Worm (Caenorhabditis elegans) whole organism, L3 larva: ENCODE measurements around the gene C08H9.18.
"Not testable (repeated sequence)": the region's sequence is repeated elsewhere in the genome, so short reads cannot be mapped to it uniquely, and the experiment has no call there.

Experiments
- R02D3.7 ChIP-seq: fragments of 150-350 bp; optimal IDR thresholded peaks from 2 replicates; lab custom pipeline; 2014; ENCODE audit warnings: missing biosample characterization, missing genetic modification characterization
- aly-2 ChIP-seq: fragments of 150-350 bp; optimal IDR thresholded peaks from 2 replicates; lab custom pipeline; 2014; ENCODE audit warnings: missing biosample characterization, missing genetic modification characterization
- ceh-16 ChIP-seq: sonication (generic microtip); optimal IDR thresholded peaks from 2 replicates; lab custom pipeline; 2017; ENCODE audit warnings: missing biosample characterization, missing genetic modification characterization
- ceh-9 ChIP-seq: sonication (generic microtip); optimal IDR thresholded peaks from 2 replicates; lab custom pipeline; 2018; ENCODE audit warnings: missing biosample characterization, missing genetic modification characterization
- egl-27 ChIP-seq: sonication (generic microtip); optimal IDR thresholded peaks from 4 replicates; lab custom pipeline; 2017; ENCODE audit warnings: missing biosample characterization, missing genetic modification reagents, missing genetic modification characterization
- egl-5 ChIP-seq: fragments of 150-350 bp; optimal IDR thresholded peaks from 2 replicates; lab custom pipeline; 2017; ENCODE audit warnings: missing biosample characterization, missing genetic modification reagents, missing genetic modification characterization, inconsistent platforms
- elt-1 ChIP-seq: fragments of 150-350 bp; optimal IDR thresholded peaks from 2 replicates; lab custom pipeline; 2014; ENCODE audit warnings: missing biosample characterization, missing genetic modification characterization
- fkh-10 ChIP-seq: sonication (generic microtip); optimal IDR thresholded peaks from 2 replicates; lab custom pipeline; 2017; ENCODE audit warnings: missing biosample characterization, missing genetic modification reagents, missing genetic modification characterization
- fkh-2 ChIP-seq: fragments of 150-350 bp; optimal IDR thresholded peaks from 2 replicates; lab custom pipeline; 2014; ENCODE audit warnings: missing biosample characterization, missing genetic modification reagents, missing genetic modification characterization
- hmg-11 ChIP-seq: sonication (generic microtip); optimal IDR thresholded peaks from 2 replicates; lab custom pipeline; 2016; ENCODE audit warnings: missing genetic modification characterization, missing compliant biosample characterization
- lin-15B ChIP-seq: fragments of 150-350 bp; optimal IDR thresholded peaks from 2 replicates; lab custom pipeline; 2014; ENCODE audit warnings: missing biosample characterization, missing genetic modification characterization
- lin-39 ChIP-seq: fragments of 150-350 bp; optimal IDR thresholded peaks from 2 replicates; lab custom pipeline; 2018; ENCODE audit warnings: missing biosample characterization, missing genetic modification reagents, missing genetic modification characterization
- lsy-12 ChIP-seq: sonication (generic microtip); optimal IDR thresholded peaks from 2 replicates; lab custom pipeline; 2016; ENCODE audit warnings: mild to moderate bottlenecking, missing genetic modification characterization, missing compliant biosample characterization
- mdl-1 ChIP-seq: fragments of 150-350 bp; optimal IDR thresholded peaks from 2 replicates; lab custom pipeline; 2014; ENCODE audit warnings: missing biosample characterization, missing genetic modification characterization
- mml-1 ChIP-seq: fragments of 150-350 bp; sonication (generic microtip); optimal IDR thresholded peaks from 3 replicates; lab custom pipeline; 2014; ENCODE audit warnings: missing biosample characterization, missing genetic modification characterization
- nfya-1 ChIP-seq: sonication (generic microtip); optimal IDR thresholded peaks from 2 replicates; lab custom pipeline; 2017; ENCODE audit warnings: missing genetic modification characterization, mild to moderate bottlenecking, missing compliant biosample characterization, antibody characterized with exemption, moderate library complexity; ENCODE audit not compliant: insufficient read depth
- nhr-12 ChIP-seq: fragments of 150-350 bp; optimal IDR thresholded peaks from 2 replicates; lab custom pipeline; 2014; ENCODE audit warnings: missing biosample characterization, missing genetic modification characterization
- nhr-28 ChIP-seq: fragments of 150-350 bp; optimal IDR thresholded peaks from 2 replicates; lab custom pipeline; 2014; ENCODE audit warnings: missing biosample characterization, missing genetic modification characterization
- nhr-43 ChIP-seq: sonication (generic microtip); optimal IDR thresholded peaks from 2 replicates; lab custom pipeline; 2016; ENCODE audit warnings: mild to moderate bottlenecking, missing genetic modification characterization, missing compliant biosample characterization; ENCODE audit not compliant: poor library complexity, severe bottlenecking
- nhr-76 ChIP-seq: fragments of 150-350 bp; sonication (generic microtip); optimal IDR thresholded peaks from 5 replicates; lab custom pipeline; 2014; ENCODE audit warnings: missing biosample characterization, missing genetic modification characterization
- nhr-77 ChIP-seq: fragments of 150-350 bp; optimal IDR thresholded peaks from 2 replicates; lab custom pipeline; 2014; ENCODE audit warnings: missing biosample characterization, missing genetic modification characterization
- pha-4 ChIP-seq: fragments of 150-350 bp; optimal IDR thresholded peaks from 2 replicates; lab custom pipeline; 2014; ENCODE audit warnings: missing biosample characterization, missing genetic modification reagents, missing genetic modification characterization
- snpc-4 ChIP-seq: fragments of 150-350 bp; optimal IDR thresholded peaks from 2 replicates; lab custom pipeline; 2014; ENCODE audit warnings: missing biosample characterization, missing genetic modification characterization
- unc-39 ChIP-seq: sonication (generic microtip); optimal IDR thresholded peaks from 4 replicates; lab custom pipeline; 2017; ENCODE audit warnings: missing biosample characterization, missing genetic modification characterization
- zag-1 ChIP-seq: fragments of 150-350 bp; optimal IDR thresholded peaks from 2 replicates; lab custom pipeline; 2014; ENCODE audit warnings: missing biosample characterization, missing genetic modification characterization
- ztf-11 ChIP-seq: fragments of 150-350 bp; optimal IDR thresholded peaks from 2 replicates; lab custom pipeline; 2014; ENCODE audit warnings: missing biosample characterization, missing genetic modification characterization
- ztf-4 ChIP-seq: fragments of 150-350 bp; optimal IDR thresholded peaks from 2 replicates; lab custom pipeline; 2014; ENCODE audit warnings: missing biosample characterization, missing genetic modification characterization

C08H9.18 gene

DNA sequence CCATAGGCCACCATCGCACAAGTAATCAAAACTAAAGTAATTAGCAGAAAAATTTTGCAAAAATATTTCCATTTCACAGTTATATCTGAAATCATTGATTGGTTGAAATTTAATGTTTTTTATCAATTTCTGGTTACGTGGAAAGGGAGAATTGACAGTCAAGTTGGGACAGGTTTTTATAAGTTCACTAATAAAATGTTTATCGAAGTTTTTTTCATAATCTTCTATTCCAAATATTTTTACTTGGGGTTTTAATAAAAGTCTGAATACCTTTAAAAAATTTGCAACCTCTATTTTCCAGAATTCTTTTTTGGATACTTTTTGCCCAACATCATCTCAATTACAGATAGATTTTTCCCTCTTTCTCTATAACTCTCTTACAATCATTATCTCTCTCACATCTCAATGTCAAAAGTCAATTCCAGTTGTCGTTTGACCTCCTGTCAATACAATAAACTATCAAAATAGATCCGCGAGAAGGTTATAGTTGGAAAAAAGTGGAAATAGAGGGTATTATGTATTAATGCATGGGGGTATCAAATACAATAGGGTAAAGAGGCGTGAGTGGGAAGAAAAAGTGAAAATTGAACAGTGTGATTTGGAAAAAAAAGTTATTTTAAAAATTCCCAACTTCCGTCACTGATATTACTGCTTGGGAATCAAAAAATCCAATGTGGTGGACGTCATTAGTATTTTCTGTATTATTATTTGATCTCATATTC lies 12.6 kb upstream of the C08H9.18 start, which contains the start of the genes chil-2 and ctsa-3.2:
TSS of gene chil-2 (minus strand) at position 101 of the 722 bp plus-strand sequence.
TSS of gene ctsa-3.2 (plus strand) at position 672 of the 722 bp plus-strand sequence.
- TF ChIP-seq nhr-76 (tag; lab: Kevin White, UChicago), result no peak
- no peak for TF ChIP-seq unc-39 (tag; lab: Kevin White, UChicago)
- TF ChIP-seq lin-15B (tag; lab: Kevin White, UChicago), result no peak
- TF ChIP-seq elt-1 (tag; lab: Kevin White, UChicago), result no peak
- TF ChIP-seq fkh-10 (GFP tag; lab: Kevin White, UChicago), result no peak
- no peak for TF ChIP-seq ztf-11 (tag; lab: Kevin White, UChicago)
- TF ChIP-seq mdl-1, result no peak
- no peak for TF ChIP-seq nhr-28 (tag; lab: Kevin White, UChicago)
- no peak for TF ChIP-seq nhr-43 (tag; lab: Kevin White, UChicago)

DNA sequence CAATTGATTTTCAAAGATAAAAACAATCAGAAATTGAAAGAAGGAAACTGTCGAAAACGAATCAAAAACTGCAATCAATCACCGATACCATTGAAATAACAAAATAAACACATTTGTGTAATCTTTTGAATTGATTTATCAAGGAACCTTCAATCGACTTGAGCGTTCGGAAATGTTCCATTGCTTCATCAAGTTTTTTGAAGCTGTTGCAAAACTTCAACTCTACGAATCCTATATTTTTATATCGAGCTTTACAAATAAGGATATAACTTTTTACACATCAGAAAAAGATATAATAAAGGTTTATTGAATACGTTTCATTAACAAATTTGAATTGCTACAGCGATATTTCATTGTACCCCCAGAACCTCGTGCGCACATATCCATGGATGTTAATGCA lies 10.9 kb upstream of the C08H9.18 start, which contains the start of gene chil-8:
TSS of gene chil-8 (minus strand) at position 101 of the 400 bp plus-strand sequence.
- TF ChIP-seq zag-1, result no peak
- TF ChIP-seq ceh-9, result no peak
- no peak for TF ChIP-seq ceh-16 (tag; lab: Kevin White, UChicago)
- TF ChIP-seq nhr-12 (tag; lab: Kevin White, UChicago), result no peak
- TF ChIP-seq, all 47 proteins: peak for 0

DNA sequence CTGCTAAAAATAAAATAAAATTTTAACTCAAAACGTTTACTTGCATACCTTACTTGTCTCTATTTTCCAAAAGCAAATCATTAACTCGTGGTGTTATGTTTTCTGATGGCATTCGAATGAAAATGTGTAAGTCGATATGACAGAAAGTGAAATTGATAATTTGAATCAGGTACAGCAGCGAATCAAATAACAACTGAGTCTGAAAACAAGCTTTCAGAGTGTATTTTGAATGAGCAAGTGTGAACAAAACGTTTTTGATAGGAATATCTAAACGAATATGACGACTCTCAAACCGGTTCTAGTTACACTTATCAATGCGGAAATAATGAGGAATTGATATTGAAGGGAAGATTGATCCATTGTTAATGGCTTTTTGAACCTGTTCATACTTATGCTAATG lies 9.0 kb upstream of the C08H9.18 start, which contains the start of gene chil-7:
TSS of gene chil-7 (minus strand) at position 112 of the 400 bp plus-strand sequence.
- TF ChIP-seq nhr-12 (tag; lab: Kevin White, UChicago) (no peak), nhr-28 (tag; lab: Kevin White, UChicago) (no peak), R02D3.7 (tag; lab: Kevin White, UChicago) (no peak), fkh-2 (no peak), snpc-4 (tag; lab: Kevin White, UChicago) (no peak), zag-1 (no peak), nhr-77 (tag; lab: Kevin White, UChicago) (no peak), ztf-11 (tag; lab: Kevin White, UChicago) (no peak), lin-39 (tag; lab: Kevin White, UChicago) (no peak), nfya-1 (tag; lab: Kevin White, UChicago) (no peak), lsy-12 (tag; lab: Kevin White, UChicago) (no peak), egl-5 (tag; lab: Kevin White, UChicago) (no peak), nhr-43 (tag; lab: Kevin White, UChicago) (no peak), ztf-4 (tag; lab: Kevin White, UChicago) (no peak)
- TF ChIP-seq, all 47 proteins: peak for 0

DNA sequence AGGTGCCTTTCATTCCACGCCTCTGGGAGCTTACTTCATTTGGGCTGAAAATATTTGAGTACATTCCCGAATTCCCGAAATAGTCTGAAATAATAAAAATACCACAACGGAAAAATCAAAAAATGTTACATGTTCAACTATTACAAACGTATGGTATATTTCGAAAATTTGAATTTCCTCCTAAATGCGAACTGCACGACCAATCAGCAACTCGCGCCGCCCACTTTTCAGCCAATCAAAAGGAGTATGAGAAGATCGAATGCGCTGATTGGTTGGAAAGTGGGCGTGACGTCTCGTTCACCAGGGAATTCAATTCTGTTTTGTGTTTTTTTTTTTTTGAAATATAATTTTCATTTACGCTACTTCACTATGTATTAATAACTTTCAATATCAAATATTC lies 6.7 kb upstream of the C08H9.18 start, which contains the start of gene old-1:
TSS of gene old-1 (minus strand) at position 50 of the 400 bp plus-strand sequence.
- TF ChIP-seq nfya-1 (tag; lab: Kevin White, UChicago), result peak; percentile 51
- no peak for TF ChIP-seq hmg-11 (tag; lab: Kevin White, UChicago)

DNA sequence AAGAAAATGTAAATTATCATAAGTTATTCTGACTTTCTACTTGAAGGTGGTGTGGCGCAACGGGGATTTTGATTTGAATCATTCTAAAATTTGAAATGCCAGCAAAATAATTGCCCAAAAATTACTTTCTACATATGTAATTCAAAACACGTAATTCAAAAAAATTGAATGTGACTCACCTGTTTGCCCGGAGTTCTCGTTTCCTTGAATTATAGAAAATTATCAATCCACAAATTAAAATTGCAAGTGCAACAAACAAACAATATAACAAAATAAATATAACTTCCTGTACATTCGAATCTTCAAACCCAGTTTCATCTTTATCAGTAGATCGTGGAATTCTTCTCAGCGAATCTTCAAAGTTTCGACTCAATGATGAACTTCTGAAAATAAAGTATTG lies 6.2 kb upstream of the C08H9.18 start:
- TF ChIP-seq nhr-43 (tag; lab: Kevin White, UChicago) (no peak), aly-2 (tag; lab: Kevin White, UChicago) (no peak), elt-1 (tag; lab: Kevin White, UChicago) (no peak), egl-27 (tag; lab: Kevin White, UChicago) (no peak)
- TF ChIP-seq, all 47 proteins: peak for 0

DNA sequence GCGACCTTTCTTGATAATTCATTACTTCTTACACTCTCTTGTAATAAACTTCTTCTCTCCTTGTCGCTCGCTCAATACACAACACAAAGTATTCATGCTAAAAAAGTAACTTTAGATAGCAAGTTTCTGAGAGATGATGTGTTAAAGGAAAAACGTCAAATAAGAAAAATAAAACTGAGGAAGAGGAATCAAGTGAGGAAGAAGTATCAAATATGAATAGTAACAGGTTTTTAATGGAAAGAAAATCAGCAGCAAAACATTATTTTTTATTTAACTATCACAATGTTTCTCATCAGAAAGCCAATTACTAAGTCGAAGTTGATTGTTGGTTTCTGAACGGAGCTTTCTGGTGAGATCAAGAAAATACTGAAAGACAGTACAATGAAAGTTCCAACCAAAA lies 4.3 kb upstream of the C08H9.18 start, which contains the start of gene chil-1:
TSS of gene chil-1 (minus strand) at position 101 of the 400 bp plus-strand sequence.
- not testable (repeated sequence) for TF ChIP-seq ztf-11, mml-1, pha-4 (tag; lab: Kevin White, UChicago)
